Worm (Caenorhabditis elegans): ENCODE data around the gene pzf-1.

The pzf-1 gene

ce11 chrV:15969653-15970052 lies 41.4 kb upstream of the pzf-1 start, which contains the start of gene F36G9.7:
Gene F36G9.7 (minus strand): TSS chrV:15969753.
- TF ChIP-seq lin-54 (GFP tag; optimal IDR thresholded peaks at IDR 0.05) (no peak), ceh-79 (tag; optimal IDR thresholded peaks at IDR 0.05) (no peak)

ce11 chrV:15967542-15967941 lies 39.3 kb upstream of the pzf-1 start, which contains the start of gene sri-1:
Gene sri-1 (minus strand): TSS chrV:15967642.
- TF ChIP-seq hsf-1 (GFP tag; IDR thresholded peaks at IDR 0.05) (no peak), ztf-22 (GFP tag; optimal IDR thresholded peaks at IDR 0.05) (no peak), mxl-1 (tag; optimal IDR thresholded peaks at IDR 0.05) (no peak), nhr-80 (tag; optimal IDR thresholded peaks at IDR 0.05) (no peak), ceh-91 (GFP tag; IDR thresholded peaks at IDR 0.05) (no peak), fkh-3 (tag; optimal IDR thresholded peaks at IDR 0.05) (no peak), dpl-1 (GFP tag; optimal IDR thresholded peaks at IDR 0.05) (no peak)

ce11 chrV:15965114-15965513 lies 36.9 kb upstream of the pzf-1 start, which contains the start of gene sri-2:
Gene sri-2 (minus strand): TSS chrV:15965214.
- TF ChIP-seq unc-62 (GFP tag; optimal IDR thresholded peaks at IDR 0.05), result no peak
- TF ChIP-seq lin-54 (GFP tag; optimal IDR thresholded peaks at IDR 0.05), result no peak
- no peak for TF ChIP-seq pha-4 (tag; optimal IDR thresholded peaks at IDR 0.05)
- no peak for TF ChIP-seq lin-26 (GFP tag; IDR thresholded peaks at IDR 0.05)
- TF ChIP-seq mcd-1 (GFP tag; IDR thresholded peaks at IDR 0.05), result no peak
- TF ChIP-seq ceh-40 (GFP tag; IDR thresholded peaks at IDR 0.05), result no peak
- TF ChIP-seq xnd-1 (tag; optimal IDR thresholded peaks at IDR 0.05), result no peak
- TF ChIP-seq ztf-26 (tag; optimal IDR thresholded peaks at IDR 0.05), result no peak
- TF ChIP-seq egl-44 (GFP tag; IDR thresholded peaks at IDR 0.05), result no peak
- no peak for TF ChIP-seq ztf-22 (GFP tag; optimal IDR thresholded peaks at IDR 0.05)

ce11 chrV:15959456-15959855 lies 31.2 kb upstream of the pzf-1 start:
- TF ChIP-seq aptf-3 (GFP tag; IDR thresholded peaks at IDR 0.05) (no peak), sdz-38 (tag; optimal IDR thresholded peaks at IDR 0.05) (no peak), nhr-80 (tag; optimal IDR thresholded peaks at IDR 0.05) (no peak), hmg-1.2 (GFP tag; IDR thresholded peaks at IDR 0.05) (peak; percentile 70; the same call in 1 of the 2 replicates), lin-35 (GFP tag; optimal IDR thresholded peaks at IDR 0.05) (no peak), ceh-58 (GFP tag; IDR thresholded peaks at IDR 0.05) (no peak), fkh-3 (tag; optimal IDR thresholded peaks at IDR 0.05) (no peak)

- TF ChIP-seq xnd-1 (tag; optimal IDR thresholded peaks at IDR 0.05) (no peak), C17E4.6 (GFP tag; IDR thresholded peaks at IDR 0.05) (no peak), sptf-2 (GFP tag; optimal IDR thresholded peaks at IDR 0.05) (no peak), ztf-28 (GFP tag; IDR thresholded peaks at IDR 0.05) (no peak), cebp-1 (GFP tag; IDR thresholded peaks at IDR 0.05) (no peak), cebp-1 (tag; optimal IDR thresholded peaks at IDR 0.05) (no peak), let-607 (tag; optimal IDR thresholded peaks at IDR 0.05) (no peak), B0261.1 (tag; optimal IDR thresholded peaks at IDR 0.05) (no peak)
Observed at ce11 chrV:15957098-15957497, 28.9 kb upstream of the pzf-1 start, which contains the start of gene F36G9.3. Gene F36G9.3 (plus strand): TSS chrV:15957398.

ce11 chrV:15955497-15955896 lies 27.3 kb upstream of the pzf-1 start, which contains the start of gene srh-186:
Gene srh-186 (plus strand): TSS chrV:15955797.
- TF ChIP-seq zfh-2 (GFP tag; conservative IDR thresholded peaks at IDR 0.05) (no peak), ceh-27 (GFP tag; optimal IDR thresholded peaks at IDR 0.05) (no peak), athp-1 (tag; optimal IDR thresholded peaks at IDR 0.05) (no peak), tbx-9 (tag; optimal IDR thresholded peaks at IDR 0.05; ENCODE audit: borderline replicate concordance) (no peak), ets-4 (GFP tag; optimal IDR thresholded peaks at IDR 0.05) (no peak), xnd-1 (tag; optimal IDR thresholded peaks at IDR 0.05) (no peak), nhr-80 (tag; optimal IDR thresholded peaks at IDR 0.05) (no peak), ztf-25 (GFP tag; IDR thresholded peaks at IDR 0.05) (no peak), nfya-1 (tag; optimal IDR thresholded peaks at IDR 0.05; ENCODE audit: borderline replicate concordance, insufficient read depth) (no peak), ztf-22 (GFP tag; optimal IDR thresholded peaks at IDR 0.05) (no peak), madf-8 (GFP tag; conservative IDR thresholded peaks at IDR 0.05) (no peak), C06A6.2 (GFP tag; conservative IDR thresholded peaks at IDR 0.05) (no peak), lin-40 (tag; optimal IDR thresholded peaks at IDR 0.05) (no peak), tlf-1 (GFP tag; optimal IDR thresholded peaks at IDR 0.05) (no peak), ekl-4 (GFP tag; IDR thresholded peaks at IDR 0.05) (no peak), lir-1 (GFP tag; conservative IDR thresholded peaks at IDR 0.05) (no peak)

All from whole organism, young adult.